Worm (Caenorhabditis elegans): Measurements from ENCODE around the gene srh-31.

DNA sequence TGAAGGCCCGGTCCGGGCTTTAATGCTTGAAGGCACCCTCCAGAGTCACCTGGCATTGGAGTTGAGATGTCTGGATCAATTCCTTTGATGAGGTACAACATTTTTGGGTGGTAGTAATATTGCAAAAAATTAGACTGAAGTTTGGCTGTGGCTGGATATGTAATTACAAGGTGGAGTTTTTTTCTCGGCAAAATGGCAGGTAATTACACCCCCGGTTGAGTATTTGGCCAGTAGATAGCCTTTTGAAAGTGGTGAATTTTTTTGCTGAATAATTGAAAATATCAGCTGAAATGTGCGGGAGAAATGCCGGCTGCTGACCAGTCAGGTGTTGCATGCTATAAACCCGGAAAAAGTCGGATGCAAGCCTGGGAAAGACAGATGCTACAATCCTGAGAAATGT is 8.0 kb upstream of the srh-31 start, which contains the start of gene Y26G10.4:
- TF ChIP-seq flt-1 (GFP tag; IDR thresholded peaks at IDR 0.05) (no peak), ztf-29 (GFP tag; IDR thresholded peaks at IDR 0.05) (no peak), ztf-23 (GFP tag; IDR thresholded peaks at IDR 0.05) (no peak), T22C8.4 (GFP tag; IDR thresholded peaks at IDR 0.05) (no peak), tab-1 (GFP tag; IDR thresholded peaks at IDR 0.05) (no peak)

All from whole organism, midembryonic.